Worm (Caenorhabditis elegans) whole organism, L3 larva: ENCODE data around the gene cam-1.

ENCODE experiments used
- R02D3.7 ChIP-seq: fragments of 150-350 bp; optimal IDR thresholded peaks from 2 replicates; lab custom pipeline; 2014; ENCODE audit warnings: missing biosample characterization, missing genetic modification characterization
- aly-2 ChIP-seq: fragments of 150-350 bp; optimal IDR thresholded peaks from 2 replicates; lab custom pipeline; 2014; ENCODE audit warnings: missing biosample characterization, missing genetic modification characterization
- ama-1 ChIP-seq: fragments of 150-350 bp; optimal IDR thresholded peaks from 2 replicates; lab custom pipeline; 2018
- ceh-16 ChIP-seq: sonication (generic microtip); optimal IDR thresholded peaks from 2 replicates; lab custom pipeline; 2017; ENCODE audit warnings: missing biosample characterization, missing genetic modification characterization
- ceh-82 ChIP-seq: fragments of 150-350 bp; optimal IDR thresholded peaks from 2 replicates; lab custom pipeline; 2014; ENCODE audit warnings: missing biosample characterization, missing genetic modification characterization
- ceh-9 ChIP-seq: sonication (generic microtip); optimal IDR thresholded peaks from 2 replicates; lab custom pipeline; 2018; ENCODE audit warnings: missing biosample characterization, missing genetic modification characterization
- egl-27 ChIP-seq: sonication (generic microtip); optimal IDR thresholded peaks from 4 replicates; lab custom pipeline; 2017; ENCODE audit warnings: missing biosample characterization, missing genetic modification reagents, missing genetic modification characterization
- egl-5 ChIP-seq: fragments of 150-350 bp; optimal IDR thresholded peaks from 2 replicates; lab custom pipeline; 2017; ENCODE audit warnings: missing biosample characterization, missing genetic modification reagents, missing genetic modification characterization, inconsistent platforms
- elt-1 ChIP-seq: fragments of 150-350 bp; optimal IDR thresholded peaks from 2 replicates; lab custom pipeline; 2014; ENCODE audit warnings: missing biosample characterization, missing genetic modification characterization
- elt-2 ChIP-seq: sonication (generic microtip); optimal IDR thresholded peaks from 2 replicates; lab custom pipeline; 2016; ENCODE audit warnings: missing genetic modification reagents, mild to moderate bottlenecking, missing genetic modification characterization, missing compliant biosample characterization
- fkh-10 ChIP-seq: sonication (generic microtip); optimal IDR thresholded peaks from 2 replicates; lab custom pipeline; 2017; ENCODE audit warnings: missing biosample characterization, missing genetic modification reagents, missing genetic modification characterization
- fkh-2 ChIP-seq: fragments of 150-350 bp; optimal IDR thresholded peaks from 2 replicates; lab custom pipeline; 2014; ENCODE audit warnings: missing biosample characterization, missing genetic modification reagents, missing genetic modification characterization
- fos-1 ChIP-seq: fragments of 150-350 bp; optimal IDR thresholded peaks from 2 replicates; lab custom pipeline; 2014; ENCODE audit warnings: missing biosample characterization, missing genetic modification characterization
- hmg-11 ChIP-seq: sonication (generic microtip); optimal IDR thresholded peaks from 2 replicates; lab custom pipeline; 2016; ENCODE audit warnings: missing genetic modification characterization, missing compliant biosample characterization
- jun-1 ChIP-seq: fragments of 150-350 bp; optimal IDR thresholded peaks from 2 replicates; lab custom pipeline; 2014; ENCODE audit warnings: missing biosample characterization, missing genetic modification reagents, missing genetic modification characterization
- lin-39 ChIP-seq: fragments of 150-350 bp; optimal IDR thresholded peaks from 2 replicates; lab custom pipeline; 2018; ENCODE audit warnings: missing biosample characterization, missing genetic modification reagents, missing genetic modification characterization
- lsy-12 ChIP-seq: sonication (generic microtip); optimal IDR thresholded peaks from 2 replicates; lab custom pipeline; 2016; ENCODE audit warnings: mild to moderate bottlenecking, missing genetic modification characterization, missing compliant biosample characterization
- mdl-1 ChIP-seq: fragments of 150-350 bp; optimal IDR thresholded peaks from 2 replicates; lab custom pipeline; 2014; ENCODE audit warnings: missing biosample characterization, missing genetic modification characterization
- mml-1 ChIP-seq: fragments of 150-350 bp; sonication (generic microtip); optimal IDR thresholded peaks from 3 replicates; lab custom pipeline; 2014; ENCODE audit warnings: missing biosample characterization, missing genetic modification characterization
- nfya-1 ChIP-seq: sonication (generic microtip); optimal IDR thresholded peaks from 2 replicates; lab custom pipeline; 2017; ENCODE audit warnings: missing genetic modification characterization, mild to moderate bottlenecking, missing compliant biosample characterization, antibody characterized with exemption, moderate library complexity; ENCODE audit not compliant: insufficient read depth
- nhr-11 ChIP-seq: fragments of 150-350 bp; optimal IDR thresholded peaks from 2 replicates; lab custom pipeline; 2014; ENCODE audit warnings: missing biosample characterization, missing genetic modification characterization
- nhr-12 ChIP-seq: fragments of 150-350 bp; optimal IDR thresholded peaks from 2 replicates; lab custom pipeline; 2014; ENCODE audit warnings: missing biosample characterization, missing genetic modification characterization
- nhr-23 ChIP-seq: fragments of 150-350 bp; optimal IDR thresholded peaks from 2 replicates; lab custom pipeline; 2014; ENCODE audit warnings: missing biosample characterization, missing genetic modification reagents, missing genetic modification characterization
- nhr-237 ChIP-seq: fragments of 150-350 bp; optimal IDR thresholded peaks from 2 replicates; lab custom pipeline; 2014; ENCODE audit warnings: missing biosample characterization, missing genetic modification characterization
- nhr-28 ChIP-seq: fragments of 150-350 bp; optimal IDR thresholded peaks from 2 replicates; lab custom pipeline; 2014; ENCODE audit warnings: missing biosample characterization, missing genetic modification characterization
- nhr-43 ChIP-seq: sonication (generic microtip); optimal IDR thresholded peaks from 2 replicates; lab custom pipeline; 2016; ENCODE audit warnings: mild to moderate bottlenecking, missing genetic modification characterization, missing compliant biosample characterization; ENCODE audit not compliant: poor library complexity, severe bottlenecking
- nhr-67 ChIP-seq: fragments of 150-350 bp; optimal IDR thresholded peaks from 2 replicates; lab custom pipeline; 2014; ENCODE audit warnings: missing biosample characterization, missing genetic modification characterization
- pqm-1 ChIP-seq: fragments of 150-350 bp; optimal IDR thresholded peaks from 2 replicates; lab custom pipeline; 2017; ENCODE audit warnings: missing biosample characterization, missing genetic modification characterization, inconsistent platforms
- sea-2 ChIP-seq: fragments of 150-350 bp; sonication (generic microtip); optimal IDR thresholded peaks from 4 replicates; lab custom pipeline; 2014; ENCODE audit warnings: missing biosample characterization, missing genetic modification reagents, missing genetic modification characterization
- skn-1 ChIP-seq: fragments of 150-350 bp; optimal IDR thresholded peaks from 2 replicates; lab custom pipeline; 2014; ENCODE audit warnings: missing biosample characterization, missing genetic modification characterization
- snpc-4 ChIP-seq: fragments of 150-350 bp; optimal IDR thresholded peaks from 2 replicates; lab custom pipeline; 2014; ENCODE audit warnings: missing biosample characterization, missing genetic modification characterization
- tbx-2 ChIP-seq: sonication (generic microtip); optimal IDR thresholded peaks from 2 replicates; lab custom pipeline; 2016; ENCODE audit warnings: mild to moderate bottlenecking, missing genetic modification characterization, missing compliant biosample characterization
- unc-62 ChIP-seq: fragments of 150-350 bp; sonication (generic microtip); optimal IDR thresholded peaks from 4 replicates; lab custom pipeline; 2014; ENCODE audit warnings: missing biosample characterization, missing genetic modification reagents, missing genetic modification characterization
- zag-1 ChIP-seq: fragments of 150-350 bp; optimal IDR thresholded peaks from 2 replicates; lab custom pipeline; 2014; ENCODE audit warnings: missing biosample characterization, missing genetic modification characterization
- ztf-11 ChIP-seq: fragments of 150-350 bp; optimal IDR thresholded peaks from 2 replicates; lab custom pipeline; 2014; ENCODE audit warnings: missing biosample characterization, missing genetic modification characterization
- ztf-4 ChIP-seq: fragments of 150-350 bp; optimal IDR thresholded peaks from 2 replicates; lab custom pipeline; 2014; ENCODE audit warnings: missing biosample characterization, missing genetic modification characterization

cam-1 gene

DNA sequence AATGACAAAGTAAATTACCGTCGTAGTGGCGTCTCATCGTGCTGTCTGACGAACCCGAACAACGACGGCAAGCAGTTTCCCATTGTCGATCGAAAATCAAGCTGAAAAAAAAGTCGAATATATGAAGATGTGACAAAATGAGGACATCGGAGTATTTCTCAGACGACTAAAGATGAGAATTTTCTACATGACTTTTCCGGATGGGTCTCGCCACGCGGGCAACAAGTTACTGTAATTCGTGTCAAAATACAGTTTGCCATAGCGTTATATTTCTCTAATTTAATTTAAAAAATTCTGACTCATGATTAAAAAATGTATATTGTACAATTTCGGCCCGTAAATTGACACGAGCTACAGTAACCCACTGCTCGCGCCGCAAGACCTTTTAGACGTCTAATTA lies 37.2 kb downstream of the cam-1 start, which contains the start of gene C01G6.4:
C01G6.4 (minus strand) TSS at position 101 of the 400 bp plus-strand sequence.
- TF ChIP-seq mdl-1 (tag; lab: Kevin White, UChicago) (no peak), R02D3.7 (tag; lab: Kevin White, UChicago) (no peak), fkh-10 (no peak), elt-2 (tag; lab: Kevin White, UChicago) (no peak), egl-27 (no peak), mml-1 (tag; lab: Kevin White, UChicago) (no peak)

DNA sequence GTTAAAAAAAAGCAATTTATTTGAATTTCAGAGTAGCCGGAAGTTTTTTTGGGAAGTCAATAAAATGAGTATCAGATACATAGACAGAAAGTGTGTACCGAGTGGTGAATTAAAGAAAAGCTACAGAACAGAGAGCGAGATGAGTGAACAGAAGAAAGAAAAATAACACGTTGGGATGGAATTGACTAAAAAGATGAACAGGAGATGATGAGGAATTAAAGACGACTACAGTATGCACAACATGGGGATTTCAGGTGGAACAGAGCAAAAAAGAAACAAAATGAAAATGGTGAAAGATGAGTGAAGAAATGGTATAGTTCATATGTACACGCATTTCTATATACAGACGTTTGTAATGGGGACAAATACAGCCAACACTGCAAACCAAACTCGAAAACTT lies 38.8 kb downstream of the cam-1 start:
- no peak for TF ChIP-seq mml-1 (tag; lab: Kevin White, UChicago)
- no peak for TF ChIP-seq nhr-237 (tag; lab: Kevin White, UChicago)
- no peak for TF ChIP-seq unc-62 (GFP tag; lab: Kevin White, UChicago)
- TF ChIP-seq zag-1 (tag; lab: Kevin White, UChicago): no peak
- no peak for TF ChIP-seq tbx-2 (tag; lab: Kevin White, UChicago)
- TF ChIP-seq sea-2 (GFP tag; lab: Kevin White, UChicago): no peak
- TF ChIP-seq nhr-67: no peak
- TF ChIP-seq ama-1 (lab: Kevin White, UChicago): no peak
- TF ChIP-seq ceh-82 (tag; lab: Kevin White, UChicago): no peak
- TF ChIP-seq egl-5 (tag; lab: Kevin White, UChicago): no peak
- TF ChIP-seq nhr-43: no peak
- TF ChIP-seq snpc-4 (tag; lab: Kevin White, UChicago): no peak

DNA sequence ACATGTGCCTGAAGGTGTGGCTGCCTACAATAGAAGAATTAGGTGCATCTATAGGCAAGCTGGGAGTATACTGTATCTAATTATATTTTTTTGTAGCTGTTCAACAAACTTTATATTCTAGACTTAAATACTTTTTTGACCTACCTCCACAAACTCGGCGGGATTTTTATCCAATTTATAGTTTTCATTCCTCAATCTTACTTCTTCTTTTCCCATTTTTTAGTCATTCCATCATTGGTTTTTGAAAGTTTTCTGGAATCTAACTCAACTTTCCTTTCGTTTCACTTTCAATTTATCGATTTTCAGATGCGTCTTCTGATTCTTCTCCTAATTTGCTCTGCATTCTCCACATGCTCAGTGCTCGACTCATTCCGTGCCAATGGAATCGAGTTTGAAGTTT lies 40.5 kb downstream of the cam-1 start, which contains the start of gene C01G6.3:
C01G6.3 (plus strand) TSS at position 301 of the 400 bp plus-strand sequence.
- TF ChIP-seq hmg-11 (tag; lab: Kevin White, UChicago): no peak
- no peak for TF ChIP-seq fkh-2 (tag; lab: Kevin White, UChicago)
- no peak for TF ChIP-seq ztf-11 (tag; lab: Kevin White, UChicago)
- TF ChIP-seq egl-5 (tag; lab: Kevin White, UChicago): no peak
- TF ChIP-seq nfya-1: no peak
- no peak for TF ChIP-seq ceh-9 (tag; lab: Kevin White, UChicago)
- no peak for TF ChIP-seq tbx-2 (tag; lab: Kevin White, UChicago)
- TF ChIP-seq mml-1 (tag; lab: Kevin White, UChicago): no peak
- no peak for TF ChIP-seq elt-2 (tag; lab: Kevin White, UChicago)
- TF ChIP-seq elt-1 (tag; lab: Kevin White, UChicago): no peak
- TF ChIP-seq pqm-1 (tag; lab: Kevin White, UChicago): no peak
- TF ChIP-seq nhr-28 (tag; lab: Kevin White, UChicago): no peak
- no peak for TF ChIP-seq nhr-11 (tag; lab: Kevin White, UChicago)
- TF ChIP-seq aly-2: no peak
- no peak for TF ChIP-seq lsy-12
- no peak for TF ChIP-seq skn-1
- TF ChIP-seq lin-39 (tag; lab: Kevin White, UChicago): no peak
- TF ChIP-seq fkh-10: no peak
- no peak for TF ChIP-seq nhr-237 (tag; lab: Kevin White, UChicago)
- TF ChIP-seq mdl-1 (tag; lab: Kevin White, UChicago): no peak

DNA sequence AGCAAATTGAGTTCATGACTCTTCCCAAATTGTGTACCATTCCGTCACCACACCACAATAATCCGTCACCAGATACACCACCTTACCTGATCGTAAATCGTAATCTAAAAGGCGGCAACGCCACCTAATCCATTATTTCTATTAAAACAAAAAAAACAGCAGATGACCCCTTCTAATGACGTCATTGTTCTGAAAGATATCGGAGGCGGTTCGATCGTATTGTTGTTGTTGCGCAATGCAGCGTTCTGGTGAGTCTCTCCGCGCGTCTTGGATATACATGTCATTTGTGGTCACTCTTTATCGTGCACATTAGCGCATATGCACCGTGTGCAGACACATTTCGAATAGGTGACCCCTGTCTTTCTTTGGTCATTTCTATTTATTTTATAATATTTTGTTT lies 41.1 kb downstream of the cam-1 start:
- TF ChIP-seq ceh-16 (tag; lab: Kevin White, UChicago) (no peak), elt-1 (tag; lab: Kevin White, UChicago) (no peak), elt-2 (tag; lab: Kevin White, UChicago) (no peak), lsy-12 (no peak), jun-1 (no peak), mml-1 (tag; lab: Kevin White, UChicago) (no peak), aly-2 (no peak), nhr-12 (tag; lab: Kevin White, UChicago) (no peak), ztf-4 (no peak), zag-1 (tag; lab: Kevin White, UChicago) (no peak), nhr-43 (no peak), nhr-23 (tag; lab: Kevin White, UChicago) (no peak)

DNA sequence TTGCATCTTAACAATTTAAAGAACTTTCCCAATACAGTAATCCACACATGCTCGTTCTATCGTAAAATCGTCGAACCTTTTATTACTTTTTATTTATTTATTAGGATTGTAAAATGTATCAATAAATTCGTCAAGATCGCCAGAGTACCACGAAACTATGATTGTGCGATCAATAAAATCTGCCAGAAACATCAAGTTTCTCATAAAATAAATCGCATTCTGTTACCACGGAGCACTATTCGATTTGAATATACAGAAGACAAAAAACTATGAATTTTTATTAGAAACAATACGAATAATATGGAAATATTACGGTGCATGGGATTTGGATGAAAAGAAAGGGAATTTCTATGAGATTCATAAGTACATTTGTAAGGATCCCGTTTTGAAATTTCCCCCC lies 43.3 kb downstream of the cam-1 start, which contains the start of gene C01G6.2:
C01G6.2 (plus strand) TSS at position 301 of the 400 bp plus-strand sequence.
- TF ChIP-seq ceh-9 (tag; lab: Kevin White, UChicago): no peak
- no peak for TF ChIP-seq fos-1
- no peak for TF ChIP-seq fkh-10
- no peak for TF ChIP-seq ztf-4
- TF ChIP-seq R02D3.7 (tag; lab: Kevin White, UChicago): no peak
- TF ChIP-seq ceh-16 (tag; lab: Kevin White, UChicago): no peak
- no peak for TF ChIP-seq nfya-1
- TF ChIP-seq mml-1 (tag; lab: Kevin White, UChicago): no peak
- TF ChIP-seq sea-2 (GFP tag; lab: Kevin White, UChicago): no peak
- TF ChIP-seq jun-1: no peak
- TF ChIP-seq egl-5 (tag; lab: Kevin White, UChicago): no peak
- no peak for TF ChIP-seq nhr-12 (tag; lab: Kevin White, UChicago)
- TF ChIP-seq nhr-28 (tag; lab: Kevin White, UChicago): no peak
- TF ChIP-seq, all 47 proteins: peak for 0
